Worm (Caenorhabditis elegans): ENCODE results near the gene nlt-1.

DNA sequence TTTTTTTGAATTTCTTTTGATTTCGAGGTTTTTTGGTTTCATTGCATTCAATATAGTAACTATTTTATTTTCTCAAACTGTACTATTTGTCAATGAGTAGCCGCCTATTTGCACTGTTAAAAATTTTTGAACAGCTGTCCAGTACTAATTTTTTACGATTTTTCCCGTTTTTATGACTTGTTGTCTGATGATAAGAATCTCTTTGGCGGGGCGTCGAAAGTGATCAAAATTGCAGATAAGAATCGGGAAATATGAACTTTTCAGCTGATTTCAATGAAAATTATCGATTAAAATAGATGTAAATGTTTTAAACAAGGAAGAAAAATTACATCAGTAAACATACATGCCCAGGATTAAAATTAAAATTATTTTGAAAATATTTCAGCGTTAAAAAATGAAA, 26.7 kb downstream of the nlt-1 start:
- no peak for TF ChIP-seq fkh-10 (GFP tag; optimal IDR thresholded peaks at IDR 0.05)
- TF ChIP-seq jun-1 (tag; optimal IDR thresholded peaks at IDR 0.05), result no peak
- no peak for TF ChIP-seq nhr-90 (tag; optimal IDR thresholded peaks at IDR 0.05; ENCODE audit: poor library complexity)
- no peak for TF ChIP-seq aha-1 (tag; optimal IDR thresholded peaks at IDR 0.05)
- TF ChIP-seq unc-62 (GFP tag; optimal IDR thresholded peaks at IDR 0.05), result no peak
- TF ChIP-seq ceh-82 (tag; optimal IDR thresholded peaks at IDR 0.05), result no peak
- TF ChIP-seq fos-1 (tag; optimal IDR thresholded peaks at IDR 0.05), result no peak

Measured in whole organism, L1 larva.